Fruit fly (Drosophila melanogaster) whole organism, wandering third instar larva: ENCODE data around the gene CG6325.

Source experiments
- Abd-B ChIP-seq: fragments of >200 bp; optimal IDR thresholded peaks from 2 replicates; lab custom pipeline; 2017; ENCODE audit warnings: missing biosample characterization, missing genetic modification characterization
- CG32264 ChIP-seq: fragments of 200-800 bp; sonication (Bioruptor generic); optimal IDR thresholded peaks from 2 replicates; lab custom pipeline; 2016; ENCODE audit warnings: missing biosample characterization, missing genetic modification characterization
- CrebA ChIP-seq: fragments of 200-800 bp; sonication (Bioruptor generic); optimal IDR thresholded peaks from 2 replicates; lab custom pipeline; 2016; ENCODE audit warnings: missing biosample characterization, mild to moderate bottlenecking, missing genetic modification characterization, borderline replicate concordance
- Dfd ChIP-seq: fragments of >200 bp; optimal IDR thresholded peaks from 2 replicates; lab custom pipeline; 2017; ENCODE audit warnings: missing biosample characterization, missing genetic modification characterization
- Dif ChIP-seq: fragments of 200-275, 200-300 bp; sonication (Bioruptor generic); optimal IDR thresholded peaks from 2 replicates; lab custom pipeline; 2018; ENCODE audit warnings: missing biosample characterization, missing genetic modification characterization; ENCODE audit not compliant: partially characterized antibody
- GATAd ChIP-seq: sonication (Bioruptor generic); optimal IDR thresholded peaks from 2 replicates; lab custom pipeline; 2016; ENCODE audit warnings: missing biosample characterization, missing genetic modification characterization
- HLH106 ChIP-seq: fragments of 200-800 bp; optimal IDR thresholded peaks from 3 replicates; lab custom pipeline; 2019; ENCODE audit warnings: missing biosample characterization, mild to moderate bottlenecking, missing genetic modification characterization, moderate library complexity
- Hnf4 ChIP-seq: fragments of 200-800 bp; sonication (Bioruptor generic); optimal IDR thresholded peaks from 2 replicates; lab custom pipeline; 2016; ENCODE audit warnings: missing biosample characterization, mild to moderate bottlenecking, missing genetic modification characterization
- Jra ChIP-seq: sonication (Bioruptor generic); optimal IDR thresholded peaks from 2 replicates; lab custom pipeline; 2016; ENCODE audit warnings: missing biosample characterization, missing genetic modification characterization
- Myc ChIP-seq: fragments of >200 bp; optimal IDR thresholded peaks from 2 replicates; lab custom pipeline; 2017
- N ChIP-seq: fragments of >200 bp; optimal IDR thresholded peaks from 2 replicates; lab custom pipeline; 2018; ENCODE audit warnings: missing biosample characterization, missing external identifiers, missing genetic modification characterization
- OdsH ChIP-seq: fragments of 200-800 bp; sonication (Bioruptor generic); optimal IDR thresholded peaks from 2 replicates; lab custom pipeline; 2016; ENCODE audit warnings: missing biosample characterization, mild to moderate bottlenecking, missing genetic modification characterization
- Rel ChIP-seq, 2 experiments: fragments of 200-800 bp; sonication (Bioruptor generic) in 1 of 2; optimal IDR thresholded peaks; 2 replicates in 1 of 2; 3 replicates in 1 of 2; lab custom pipeline; 2016 to 2019; ENCODE audit warnings: mild to moderate bottlenecking in 2 of 2, missing biosample characterization in 2 of 2, missing genetic modification characterization in 2 of 2, moderate library complexity in 1 of 2
- Sp1 ChIP-seq: fragments of 200-800 bp; sonication (Bioruptor generic); optimal IDR thresholded peaks from 3 replicates; lab custom pipeline; 2019; ENCODE audit warnings: missing biosample characterization, mild to moderate bottlenecking, missing genetic modification characterization, moderate library complexity
- Vsx2 ChIP-seq: fragments of 200-300, 225-300 bp; sonication (Bioruptor generic); optimal IDR thresholded peaks from 2 replicates; lab custom pipeline; 2018; ENCODE audit warnings: missing biosample characterization, missing genetic modification characterization; ENCODE audit not compliant: partially characterized antibody
- br ChIP-seq: fragments of 200-800 bp; sonication (Bioruptor generic); optimal IDR thresholded peaks from 2 replicates; lab custom pipeline; 2016; ENCODE audit warnings: missing biosample characterization, missing genetic modification characterization
- brk ChIP-seq: fragments of 200-800 bp; sonication (Bioruptor generic); optimal IDR thresholded peaks from 2 replicates; lab custom pipeline; 2016; ENCODE audit warnings: missing biosample characterization, mild to moderate bottlenecking, missing genetic modification characterization
- dl ChIP-seq, 2 experiments: fragments of 175-275, 200-275 bp in 1 of 2; fragments of 200-275 bp in 1 of 2; sonication (Bioruptor generic); optimal IDR thresholded peaks; lab custom pipeline; 2018; ENCODE audit warnings: mild to moderate bottlenecking in 2 of 2, missing biosample characterization in 2 of 2, missing genetic modification characterization in 2 of 2, moderate library complexity in 2 of 2; ENCODE audit not compliant: partially characterized antibody in 2 of 2, insufficient read depth in 1 of 2
- dmrt93B ChIP-seq: fragments of 200-800 bp; sonication (Bioruptor generic); optimal IDR thresholded peaks from 2 replicates; lab custom pipeline; 2018; ENCODE audit warnings: missing biosample characterization, mild to moderate bottlenecking, missing genetic modification characterization
- ey ChIP-seq: fragments of 200-800 bp; sonication (Bioruptor generic); optimal IDR thresholded peaks from 2 replicates; lab custom pipeline; 2016; ENCODE audit warnings: missing biosample characterization, missing genetic modification characterization
- foxo ChIP-seq, 2 experiments: fragments of 200-800 bp; sonication (Bioruptor generic); optimal IDR thresholded peaks; 2 replicates in 1 of 2; 3 replicates in 1 of 2; lab custom pipeline; 2016 to 2017; ENCODE audit warnings: missing biosample characterization in 2 of 2, missing genetic modification characterization in 2 of 2
- fru ChIP-seq: fragments of 200-800 bp; sonication (Bioruptor generic); optimal IDR thresholded peaks from 3 replicates; lab custom pipeline; 2016; ENCODE audit warnings: missing biosample characterization, mild to moderate bottlenecking, missing genetic modification characterization
- h ChIP-seq: fragments of 200-800 bp; sonication (Bioruptor generic); optimal IDR thresholded peaks from 3 replicates; lab custom pipeline; 2016; ENCODE audit warnings: missing biosample characterization, mild to moderate bottlenecking, missing genetic modification characterization
- jim ChIP-seq: fragments of 175-275, 200-325 bp; sonication (Bioruptor generic); optimal IDR thresholded peaks from 2 replicates; lab custom pipeline; 2016; ENCODE audit warnings: missing biosample characterization, mild to moderate bottlenecking, missing genetic modification characterization
- lola ChIP-seq: fragments of >200 bp; optimal IDR thresholded peaks from 2 replicates; lab custom pipeline; 2017; ENCODE audit warnings: missing biosample characterization, missing genetic modification characterization
- pan ChIP-seq: fragments of >200 bp; optimal IDR thresholded peaks from 2 replicates; lab custom pipeline; 2017
- sage ChIP-seq: fragments of 200-800 bp; sonication (Bioruptor generic); optimal IDR thresholded peaks from 2 replicates; lab custom pipeline; 2016; ENCODE audit warnings: missing biosample characterization, mild to moderate bottlenecking, missing genetic modification characterization
- sv ChIP-seq: fragments of 200-800 bp; sonication (Bioruptor generic); optimal IDR thresholded peaks from 3 replicates; lab custom pipeline; 2016; ENCODE audit warnings: missing biosample characterization, missing genetic modification characterization
- tai ChIP-seq: sonication (Bioruptor generic); optimal IDR thresholded peaks from 2 replicates; lab custom pipeline; 2016; ENCODE audit warnings: missing biosample characterization, missing genetic modification characterization

The CG6325 gene

DNA sequence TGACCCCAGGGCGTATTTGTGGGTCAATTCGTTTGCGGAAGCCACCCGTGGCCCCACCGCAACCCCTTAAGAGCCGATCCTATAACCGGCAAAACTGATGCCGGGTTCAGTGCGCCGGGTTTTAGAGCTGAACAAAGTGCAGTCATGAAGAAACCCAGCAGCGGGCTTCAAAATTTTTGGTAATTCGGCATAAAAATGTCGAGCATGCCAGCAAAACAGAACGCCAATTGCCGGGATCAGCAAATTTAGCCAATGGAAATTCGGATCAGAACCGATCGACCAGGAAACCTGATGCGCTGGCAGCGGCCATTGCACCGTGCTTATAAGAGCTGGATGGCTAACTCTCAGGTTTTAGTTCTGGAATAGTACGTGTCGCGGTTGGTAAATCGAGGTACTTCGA is 573 bp upstream of the CG6325 start:
- TF ChIP-seq N (GFP tag; lab: Kevin White, UChicago) = no peak
- TF ChIP-seq Rel (GFP tag; optimal IDR thresholded peaks at IDR 0.05; lab: Kevin White, UChicago) = no peak
- TF ChIP-seq Rel (tag; optimal IDR thresholded peaks at IDR 0.05; lab: Kevin White, UChicago) = no peak
- no peak for TF ChIP-seq HLH106
- TF ChIP-seq dmrt93B (GFP tag; lab: Kevin White, UChicago) = no peak

DNA sequence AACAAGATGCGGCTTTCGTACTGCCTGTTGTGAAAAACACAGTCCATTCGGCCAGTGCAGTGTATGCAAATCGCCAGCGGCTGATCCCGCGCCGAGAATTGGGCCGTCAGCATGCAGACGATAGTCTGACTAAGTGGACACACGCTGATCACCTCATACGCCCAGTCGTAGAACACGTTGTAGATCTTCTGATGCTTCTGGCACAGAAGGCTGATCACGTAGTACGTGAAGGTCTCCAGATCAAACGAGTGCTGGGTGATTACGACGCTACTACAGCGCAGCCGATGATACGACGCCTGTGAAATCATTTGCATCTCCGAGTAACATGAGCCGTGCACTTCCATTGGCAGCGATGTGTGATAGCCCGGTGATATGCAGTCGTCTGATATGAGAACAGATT is 3.1 kb downstream of the CG6325 start:
- TF ChIP-seq Dif (GFP tag; lab: Kevin White, UChicago) (no peak), Dfd (GFP tag; lab: Kevin White, UChicago) (no peak), jim (no peak), pan (lab: Kevin White, UChicago) (no peak), CG32264 (no peak), OdsH (GFP tag; lab: Kevin White, UChicago) (no peak), N (GFP tag; lab: Kevin White, UChicago) (no peak), dl (GFP tag; optimal IDR thresholded peaks at IDR 0.05; lab: Kevin White, UChicago; ENCODE audit: insufficient read depth in 1 of 2, partially characterized antibody in 2 of 2) (no peak), GATAd (GFP tag; lab: Kevin White, UChicago) (no peak), Hnf4 (GFP tag; lab: Kevin White, UChicago) (no peak), tai (GFP tag; lab: Kevin White, UChicago) (no peak), h (GFP tag; lab: Kevin White, UChicago) (no peak), Sp1 (GFP tag; lab: Kevin White, UChicago) (no peak), sage (no peak), brk (no peak), Rel (GFP tag; optimal IDR thresholded peaks at IDR 0.05; lab: Kevin White, UChicago) (no peak), Rel (tag; optimal IDR thresholded peaks at IDR 0.05; lab: Kevin White, UChicago) (no peak), Jra (GFP tag; lab: Kevin White, UChicago) (no peak), ey (GFP tag; lab: Kevin White, UChicago) (no peak), Vsx2 (GFP tag; lab: Kevin White, UChicago) (no peak), CrebA (GFP tag; lab: Kevin White, UChicago) (no peak)

DNA sequence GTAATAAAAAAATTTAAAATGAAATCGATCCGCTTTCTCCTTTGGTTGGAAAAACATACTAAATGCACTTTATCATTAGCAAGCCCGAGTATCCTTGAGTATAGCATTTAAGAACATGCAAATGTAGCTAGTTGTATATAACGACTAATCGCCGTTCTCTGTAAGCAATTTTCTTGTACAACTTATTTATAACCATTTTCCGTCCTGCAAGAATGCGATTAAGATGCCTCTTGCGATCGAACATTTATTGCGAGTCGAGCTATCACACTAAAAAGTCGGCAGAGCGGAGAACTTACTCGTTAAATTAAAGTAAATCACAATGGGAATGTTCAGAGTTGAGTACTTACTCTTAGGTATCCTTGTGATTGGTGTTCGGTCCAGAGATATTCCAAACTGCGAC is 6.4 kb downstream of the CG6325 start, which contains the start of gene mthl11:
TSS of gene mthl11 (plus strand) at position 301 of the 400 bp plus-strand sequence.
- TF ChIP-seq lola (GFP tag; lab: Kevin White, UChicago) = no peak
- TF ChIP-seq CrebA (GFP tag; lab: Kevin White, UChicago) = no peak

DNA sequence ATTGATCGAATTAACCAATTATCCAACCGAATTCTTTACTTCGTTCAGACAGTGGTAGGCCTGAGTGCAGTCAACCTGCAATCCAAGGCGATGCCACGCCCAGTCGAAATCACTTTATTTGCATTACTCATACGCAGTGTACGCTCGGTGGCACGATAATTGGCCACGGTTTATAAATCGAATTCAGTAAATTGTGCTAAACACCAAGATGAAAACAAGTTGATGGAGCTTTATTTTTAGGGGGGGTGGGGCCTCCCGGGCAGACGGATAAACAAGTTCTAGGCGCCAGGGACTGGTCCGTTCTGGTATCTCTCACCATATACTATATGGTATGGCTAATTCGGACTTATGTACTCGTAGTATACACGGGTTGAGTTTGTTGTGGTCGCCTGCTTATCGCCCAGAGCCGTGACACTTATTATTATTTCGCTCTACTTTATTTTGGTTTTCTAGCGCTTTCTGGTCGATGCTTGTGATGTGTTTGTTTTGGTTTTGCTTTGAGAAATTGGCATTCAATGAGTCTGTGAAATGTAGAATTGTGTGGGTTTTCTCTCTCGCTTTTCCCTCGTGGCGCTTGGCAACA is 11.8 kb downstream of the CG6325 start:
- TF ChIP-seq OdsH (GFP tag; lab: Kevin White, UChicago) = no peak
- no peak for TF ChIP-seq HLH106
- TF ChIP-seq sv (GFP tag; lab: Kevin White, UChicago) = no peak
- TF ChIP-seq CrebA (GFP tag; lab: Kevin White, UChicago) = no peak
- TF ChIP-seq foxo (GFP tag; optimal IDR thresholded peaks at IDR 0.05; lab: Kevin White, UChicago) = no peak
- no peak for TF ChIP-seq Abd-B (GFP tag; lab: Kevin White, UChicago)
- TF ChIP-seq Dif (GFP tag; lab: Kevin White, UChicago) = no peak
- no peak for TF ChIP-seq Myc (lab: Kevin White, UChicago)
- no peak for TF ChIP-seq pan (lab: Kevin White, UChicago)

DNA sequence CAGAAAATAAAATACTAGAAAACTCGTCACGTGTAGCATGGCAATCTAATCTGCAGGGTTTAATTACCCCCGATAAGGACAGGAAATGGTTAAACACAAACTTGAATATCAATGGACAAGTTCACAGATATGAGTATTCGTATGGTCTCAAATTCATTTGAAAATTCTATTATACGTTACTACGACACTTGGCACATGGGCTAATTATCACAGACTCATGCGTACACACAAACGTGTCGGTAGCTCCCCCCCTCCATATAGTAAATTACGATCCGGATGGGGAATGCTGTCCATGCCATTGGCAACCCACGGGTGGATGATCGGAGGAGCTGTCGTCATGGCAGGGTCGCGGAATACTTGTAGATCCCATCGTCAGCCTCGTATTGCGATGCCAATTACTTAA is 12.7 kb downstream of the CG6325 start:
- no peak for TF ChIP-seq brk
- TF ChIP-seq Dif (GFP tag; lab: Kevin White, UChicago) = no peak
- no peak for TF ChIP-seq fru (GFP tag; lab: Kevin White, UChicago)
- no peak for TF ChIP-seq Sp1 (GFP tag; lab: Kevin White, UChicago)
- TF ChIP-seq br (GFP tag; lab: Kevin White, UChicago) = peak; percentile 28
- no peak for TF ChIP-seq jim
